Worm (Caenorhabditis elegans): ENCODE results near the gene srh-142.

ce11 chrV:16433471-16433870 lies 27.3 kb downstream of the srh-142 start, which contains the start of gene clec-234:
- TF ChIP-seq aly-2 (tag; optimal IDR thresholded peaks at IDR 0.05) = no peak
- no peak for TF ChIP-seq egl-27 (tag; optimal IDR thresholded peaks at IDR 0.05)
- TF ChIP-seq nhr-237 (tag; optimal IDR thresholded peaks at IDR 0.05) = no peak
- no peak for TF ChIP-seq unc-62 (GFP tag; optimal IDR thresholded peaks at IDR 0.05)
- TF ChIP-seq mdl-1 (tag; optimal IDR thresholded peaks at IDR 0.05) = no peak
- TF ChIP-seq ZK546.5 (tag; optimal IDR thresholded peaks at IDR 0.05) = no peak
- TF ChIP-seq skn-1 (tag; optimal IDR thresholded peaks at IDR 0.05) = no peak
- TF ChIP-seq nhr-11 (tag; optimal IDR thresholded peaks at IDR 0.05) = no peak
- TF ChIP-seq unc-39 (tag; optimal IDR thresholded peaks at IDR 0.05) = no peak
- no peak for TF ChIP-seq ztf-4 (tag; optimal IDR thresholded peaks at IDR 0.05)

Measured in whole organism, L3 larva.